Worm (Caenorhabditis elegans) whole organism, L2 larva: ENCODE data around the gene smc-3.

Source experiments
- ZK546.5 ChIP-seq: sonication (generic microtip); optimal IDR thresholded peaks from 2 replicates; lab custom pipeline; 2017; ENCODE audit warnings: missing biosample characterization, missing genetic modification characterization
- blmp-1 ChIP-seq: sonication (generic microtip); optimal IDR thresholded peaks from 2 replicates; lab custom pipeline; 2017; ENCODE audit warnings: missing genetic modification characterization, mild to moderate bottlenecking, missing compliant biosample characterization, antibody characterized with exemption, moderate library complexity; ENCODE audit not compliant: insufficient read depth
- dmd-4 ChIP-seq: sonication (generic microtip); optimal IDR thresholded peaks from 2 replicates; lab custom pipeline; 2017; ENCODE audit warnings: missing biosample characterization, missing genetic modification characterization
- nhr-12 ChIP-seq: fragments of 150-350 bp; optimal IDR thresholded peaks from 2 replicates; lab custom pipeline; 2014; ENCODE audit warnings: missing biosample characterization, missing genetic modification characterization
- skn-1 ChIP-seq: sonication (generic microtip); optimal IDR thresholded peaks from 2 replicates; lab custom pipeline; 2017; ENCODE audit warnings: missing biosample characterization, missing genetic modification characterization
- snpc-4 ChIP-seq: fragments of 150-350 bp; optimal IDR thresholded peaks from 2 replicates; lab custom pipeline; 2014; ENCODE audit warnings: missing biosample characterization, missing genetic modification characterization
- unc-39 ChIP-seq: fragments of 150-350 bp; optimal IDR thresholded peaks from 2 replicates; lab custom pipeline; 2014; ENCODE audit warnings: missing biosample characterization, missing genetic modification characterization
- ztf-11 ChIP-seq: sonication (generic microtip); optimal IDR thresholded peaks from 2 replicates; lab custom pipeline; 2017; ENCODE audit warnings: missing biosample characterization, missing genetic modification characterization

DNA sequence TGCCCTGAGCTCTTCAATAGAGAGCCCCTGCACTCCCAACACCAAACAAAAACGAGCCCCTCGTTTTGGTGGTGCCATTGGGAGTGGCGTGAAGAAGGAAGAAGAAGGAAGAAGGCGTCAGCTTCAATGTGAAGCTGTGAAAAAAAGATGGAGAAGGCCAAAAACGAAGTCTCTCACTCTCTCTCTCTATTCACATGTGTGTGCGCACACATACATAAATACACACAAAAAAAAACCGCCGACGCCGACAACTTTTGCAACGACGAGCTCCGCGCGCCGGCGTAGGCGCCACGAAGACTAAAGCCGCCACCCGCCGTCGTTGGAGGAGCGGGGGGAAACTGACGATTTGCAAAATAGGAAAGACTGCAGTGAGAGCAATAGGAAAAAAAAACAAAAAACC is 45.4 kb downstream of the smc-3 start:
- no peak for TF ChIP-seq ZK546.5
- no peak for TF ChIP-seq nhr-12
- TF ChIP-seq skn-1 (tag; lab: Kevin White, UChicago), result no peak
- TF ChIP-seq ztf-11, result no peak
- TF ChIP-seq blmp-1 (tag; lab: Kevin White, UChicago), result no peak
- TF ChIP-seq unc-39 (tag; lab: Kevin White, UChicago), result no peak
- TF ChIP-seq snpc-4, result no peak
- TF ChIP-seq dmd-4 (tag; lab: Kevin White, UChicago), result no peak
